Worm (Caenorhabditis elegans) whole organism, mixed stage, embryonic: Measurements from ENCODE around the gene M02B1.4.

Source experiments
- ces-1 ChIP-seq: fragments of 150-350 bp; optimal IDR thresholded peaks from 2 replicates; lab custom pipeline; 2014; ENCODE audit warnings: missing biosample characterization, missing genetic modification reagents, missing genetic modification characterization
- elt-3 ChIP-seq: fragments of 150-350 bp; optimal IDR thresholded peaks from 2 replicates; lab custom pipeline; 2014; ENCODE audit warnings: missing biosample characterization, missing genetic modification characterization
- nhr-28 ChIP-seq: fragments of 150-350 bp; optimal IDR thresholded peaks from 2 replicates; lab custom pipeline; 2014; ENCODE audit warnings: missing biosample characterization, missing genetic modification characterization
- nhr-76 ChIP-seq: sonication (generic microtip); optimal IDR thresholded peaks from 2 replicates; lab custom pipeline; 2017; ENCODE audit warnings: missing biosample characterization, missing genetic modification characterization
- sptf-1 ChIP-seq: sonication (generic microtip); optimal IDR thresholded peaks from 2 replicates; lab custom pipeline; 2017; ENCODE audit warnings: mild to moderate bottlenecking, missing genetic modification characterization, moderate library complexity, missing compliant biosample characterization
- unc-39 ChIP-seq: fragments of 150-350 bp; optimal IDR thresholded peaks from 2 replicates; lab custom pipeline; 2014; ENCODE audit warnings: missing biosample characterization, missing genetic modification characterization
- unc-62 ChIP-seq: fragments of 150-350 bp; optimal IDR thresholded peaks from 2 replicates; lab custom pipeline; 2014; ENCODE audit warnings: missing biosample characterization, missing genetic modification reagents, missing genetic modification characterization
- ztf-11 ChIP-seq: fragments of 150-350 bp; optimal IDR thresholded peaks from 2 replicates; lab custom pipeline; 2014; ENCODE audit warnings: missing biosample characterization, missing genetic modification characterization

ce11 chrIV:12870315-12870714 lies 45.2 kb upstream of the M02B1.4 start:
- TF ChIP-seq nhr-28 (no peak), elt-3 (no peak), nhr-76 (tag; lab: Kevin White, UChicago) (no peak), ces-1 (GFP tag; lab: Kevin White, UChicago) (no peak), sptf-1 (no peak), ztf-11 (tag; lab: Kevin White, UChicago) (no peak), unc-62 (no peak), unc-39 (tag; lab: Kevin White, UChicago) (no peak)
